Fruit fly (Drosophila melanogaster) whole organism, embryonic: ENCODE results near the gene Chd1.

Experiments
- Abd-B ChIP-seq: fragments of 200-800 bp; sonication (Bioruptor generic); optimal IDR thresholded peaks from 2 replicates; lab custom pipeline; 2018; ENCODE audit warnings: missing biosample characterization, mild to moderate bottlenecking, missing genetic modification characterization, moderate library complexity
- BtbVII ChIP-seq: fragments of 200-800 bp; sonication (Bioruptor generic); optimal IDR thresholded peaks from 3 replicates; lab custom pipeline; 2017; ENCODE audit warnings: missing biosample characterization, mild to moderate bottlenecking, missing genetic modification characterization
- CG11085 ChIP-seq: fragments of 200-800 bp; sonication (Bioruptor generic); IDR thresholded peaks from 2 replicates; pipeline ENCODE4 v1.3.6; 2022; ENCODE audit warnings: missing biosample characterization, missing genetic modification characterization
- CG14965 ChIP-seq: fragments of 200-800 bp; sonication (Bioruptor generic); optimal IDR thresholded peaks from 2 replicates; lab custom pipeline; 2016; ENCODE audit warnings: missing biosample characterization, missing genetic modification characterization, borderline replicate concordance
- CG17359 ChIP-seq: fragments of 200-800 bp; sonication (Bioruptor generic); optimal IDR thresholded peaks from 3 replicates; lab custom pipeline; 2018; ENCODE audit warnings: missing biosample characterization, mild to moderate bottlenecking, missing genetic modification characterization, moderate library complexity
- CG3838 ChIP-seq: fragments of 200-800 bp; sonication (Bioruptor generic); optimal IDR thresholded peaks from 3 replicates; lab custom pipeline; 2016; ENCODE audit warnings: missing biosample characterization, missing genetic modification characterization
- CG4707 ChIP-seq: fragments of 200-800 bp; sonication (Bioruptor generic); optimal IDR thresholded peaks from 2 replicates; lab custom pipeline; 2018; ENCODE audit warnings: missing biosample characterization, mild to moderate bottlenecking, missing genetic modification characterization, moderate library complexity
- CG5953 ChIP-seq: fragments of 200-800 bp; sonication (Bioruptor generic); IDR thresholded peaks from 2 replicates; pipeline ENCODE4 v1.3.6; 2022; ENCODE audit warnings: missing biosample characterization, missing genetic modification characterization
- CTCF ChIP-seq: fragments of 200-800 bp; sonication (Bioruptor generic); optimal IDR thresholded peaks from 2 replicates; lab custom pipeline; 2017; ENCODE audit warnings: missing biosample characterization, mild to moderate bottlenecking, missing genetic modification characterization, moderate library complexity
- Ets65A ChIP-seq: fragments of 200-800 bp; sonication (Bioruptor generic); peaks from one replicate; lab custom pipeline; 2016; ENCODE audit warnings: missing biosample characterization, missing genetic modification characterization
- NC2α ChIP-seq: fragments of 200-800 bp; sonication (Bioruptor generic); optimal IDR thresholded peaks from 2 replicates; lab custom pipeline; 2016; ENCODE audit warnings: missing biosample characterization, missing genetic modification characterization
- ase ChIP-seq: fragments of 200-800 bp; sonication (Bioruptor generic); IDR thresholded peaks from 3 replicates; pipeline ENCODE4 v1.3.6; 2022; ENCODE audit warnings: missing biosample characterization, missing genetic modification characterization
- slp2 ChIP-seq: fragments of 200-800 bp; sonication (Bioruptor generic); optimal IDR thresholded peaks from 2 replicates; lab custom pipeline; 2016; ENCODE audit warnings: missing biosample characterization, missing genetic modification characterization

DNA sequence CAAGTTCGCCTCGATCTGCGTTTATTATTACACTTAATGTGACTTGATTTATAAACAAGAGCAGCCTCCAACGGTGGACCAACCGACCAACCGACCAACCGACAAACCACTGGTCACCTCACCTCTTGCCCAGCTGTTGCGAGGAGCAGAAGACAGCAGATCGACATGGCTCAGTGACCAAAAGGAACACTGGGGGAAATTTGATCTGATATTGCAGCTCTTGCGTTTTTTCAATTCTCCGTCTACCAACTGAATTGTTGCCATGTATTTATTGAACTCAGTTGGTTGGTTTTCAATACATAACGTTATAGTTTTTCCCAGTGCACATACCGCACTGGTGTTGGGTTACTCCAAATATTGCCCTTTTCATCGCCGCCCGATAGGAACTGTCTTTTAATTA is 17.1 kb upstream of the Chd1 start:
- TF ChIP-seq CG4707 (no peak), Ets65A (GFP tag; lab: Kevin White, UChicago) (no peak), NC2α (GFP tag; lab: Kevin White, UChicago) (no peak), CG14965 (GFP tag; lab: Kevin White, UChicago) (no peak), BtbVII (GFP tag; lab: Kevin White, UChicago) (no peak), slp2 (GFP tag; lab: Kevin White, UChicago) (no peak), CG17359 (tag; lab: Kevin White, UChicago) (no peak), ase (GFP tag; lab: Robert Waterston, UW) (no peak), CG5953 (GFP tag; lab: Robert Waterston, UW) (no peak), CTCF (GFP tag; lab: Kevin White, UChicago) (no peak), CG11085 (GFP tag; lab: Robert Waterston, UW) (no peak), Abd-B (GFP tag; lab: Kevin White, UChicago) (no peak), CG3838 (GFP tag; lab: Kevin White, UChicago) (no peak)
